Fruit fly (Drosophila melanogaster): ENCODE data around the gene ssp2.

- TF ChIP-seq psq (optimal IDR thresholded peaks at IDR 0.05), result no peak
- TF ChIP-seq Dll (optimal IDR thresholded peaks at IDR 0.05), result no peak
- no peak for TF ChIP-seq CG8478 (optimal IDR thresholded peaks at IDR 0.05)
- no peak for TF ChIP-seq EcR (GFP tag; optimal IDR thresholded peaks at IDR 0.05)
- no peak for TF ChIP-seq pan (optimal IDR thresholded peaks at IDR 0.05)
- TF ChIP-seq usp (GFP tag; optimal IDR thresholded peaks at IDR 0.05), result no peak
These were observed 31.4 kb downstream of the ssp2 start for dm6 chr3L:13996437-13996836.

Measured in whole organism.